Worm (Caenorhabditis elegans) whole organism, L2 larva: ENCODE results near the gene nhr-168.
A peak's percentile ranks its signal among the peaks of the same experiment; 100 is the strongest.

Experiments used
- C34F6.9 ChIP-seq: fragments of 150-350 bp; optimal IDR thresholded peaks from 2 replicates; lab custom pipeline; 2014; ENCODE audit warnings: missing biosample characterization, missing genetic modification characterization
- F13H6.1 ChIP-seq: sonication (generic microtip); optimal IDR thresholded peaks from 2 replicates; lab custom pipeline; 2016; ENCODE audit warnings: missing genetic modification characterization, missing compliant biosample characterization
- alr-1 ChIP-seq: fragments of 150-350 bp; optimal IDR thresholded peaks from 2 replicates; lab custom pipeline; 2014; ENCODE audit warnings: missing biosample characterization, missing genetic modification characterization
- aly-2 ChIP-seq: fragments of 150-350 bp; optimal IDR thresholded peaks from 2 replicates; lab custom pipeline; 2014; ENCODE audit warnings: missing biosample characterization, missing genetic modification characterization
- blmp-1 ChIP-seq: sonication (generic microtip); optimal IDR thresholded peaks from 2 replicates; lab custom pipeline; 2017; ENCODE audit warnings: missing genetic modification characterization, mild to moderate bottlenecking, missing compliant biosample characterization, antibody characterized with exemption, moderate library complexity; ENCODE audit not compliant: insufficient read depth
- crh-2 ChIP-seq: sonication (generic microtip); optimal IDR thresholded peaks from 2 replicates; lab custom pipeline; 2017; ENCODE audit warnings: missing biosample characterization, missing genetic modification characterization
- egl-27 ChIP-seq: sonication (generic microtip); optimal IDR thresholded peaks from 3 replicates; lab custom pipeline; 2017; ENCODE audit warnings: missing biosample characterization, missing genetic modification reagents, missing genetic modification characterization
- elt-1 ChIP-seq: fragments of 150-350 bp; optimal IDR thresholded peaks from 2 replicates; lab custom pipeline; 2014; ENCODE audit warnings: missing biosample characterization, missing genetic modification characterization
- lin-11 ChIP-seq: fragments of 150-350 bp; sonication (generic microtip); optimal IDR thresholded peaks from 2 replicates; lab custom pipeline; 2014; ENCODE audit warnings: missing biosample characterization, missing genetic modification characterization, inconsistent platforms, mixed read lengths
- lin-13 ChIP-seq: fragments of 150-350 bp; optimal IDR thresholded peaks from 2 replicates; lab custom pipeline; 2014; ENCODE audit warnings: missing biosample characterization, missing genetic modification reagents, missing genetic modification characterization
- lin-39 ChIP-seq: fragments of 150-350 bp; optimal IDR thresholded peaks from 2 replicates; lab custom pipeline; 2014; ENCODE audit warnings: missing biosample characterization, missing genetic modification reagents, missing genetic modification characterization
- lsy-2 ChIP-seq, 2 experiments: fragments of 150-350 bp in 1 of 2; sonication (generic microtip) in 1 of 2; optimal IDR thresholded peaks; 2 replicates each; lab custom pipeline; 2014 to 2017; ENCODE audit warnings: missing biosample characterization in 2 of 2, missing genetic modification characterization in 2 of 2
- mab-5 ChIP-seq: fragments of 150-350 bp; optimal IDR thresholded peaks from 2 replicates; lab custom pipeline; 2014; ENCODE audit warnings: missing biosample characterization, missing genetic modification characterization
- mbf-1 ChIP-seq: sonication (generic microtip); optimal IDR thresholded peaks from 2 replicates; lab custom pipeline; 2017; ENCODE audit warnings: missing biosample characterization, missing genetic modification characterization
- nhr-10 ChIP-seq: sonication (generic microtip); optimal IDR thresholded peaks from 2 replicates; lab custom pipeline; 2017; ENCODE audit warnings: missing biosample characterization, missing genetic modification characterization
- nhr-129 ChIP-seq: fragments of 150-350 bp; optimal IDR thresholded peaks from 2 replicates; lab custom pipeline; 2014; ENCODE audit warnings: missing biosample characterization, missing genetic modification characterization
- nhr-23 ChIP-seq: fragments of 150-350 bp; optimal IDR thresholded peaks from 2 replicates; lab custom pipeline; 2014; ENCODE audit warnings: missing biosample characterization, missing genetic modification reagents, missing genetic modification characterization
- nhr-25 ChIP-seq: fragments of 150-350 bp; sonication (generic microtip); optimal IDR thresholded peaks from 3 replicates; lab custom pipeline; 2014; ENCODE audit warnings: missing biosample characterization, missing genetic modification characterization
- nhr-6 ChIP-seq: fragments of 150-350 bp; optimal IDR thresholded peaks from 2 replicates; lab custom pipeline; 2014; ENCODE audit warnings: missing biosample characterization, missing genetic modification characterization
- nhr-77 ChIP-seq: fragments of 150-350 bp; optimal IDR thresholded peaks from 2 replicates; lab custom pipeline; 2014; ENCODE audit warnings: missing biosample characterization, missing genetic modification characterization
- sem-4 ChIP-seq: fragments of 150-350 bp; optimal IDR thresholded peaks from 2 replicates; lab custom pipeline; 2014; ENCODE audit warnings: missing biosample characterization, missing genetic modification reagents, missing genetic modification characterization
- sma-3 ChIP-seq: sonication (generic microtip); optimal IDR thresholded peaks from 2 replicates; lab custom pipeline; 2016; ENCODE audit warnings: missing genetic modification reagents, missing genetic modification characterization, missing compliant biosample characterization
- sma-9 ChIP-seq, 2 experiments: fragments of 150-350 bp in 1 of 2; sonication (generic microtip) in 1 of 2; optimal IDR thresholded peaks; 2 replicates each; lab custom pipeline; 2014 to 2016; ENCODE audit warnings: missing genetic modification characterization in 2 of 2, mild to moderate bottlenecking in 1 of 2, missing biosample characterization in 1 of 2, missing compliant biosample characterization in 1 of 2, missing genetic modification reagents in 1 of 2, moderate library complexity in 1 of 2
- unc-55 ChIP-seq: fragments of 150-350 bp; sonication (generic microtip); optimal IDR thresholded peaks from 3 replicates; lab custom pipeline; 2014; ENCODE audit warnings: missing biosample characterization, missing genetic modification reagents, missing genetic modification characterization
- zag-1 ChIP-seq: fragments of 150-350 bp; optimal IDR thresholded peaks from 2 replicates; lab custom pipeline; 2014; ENCODE audit warnings: missing biosample characterization, missing genetic modification characterization
- ztf-1 ChIP-seq: fragments of 200-800 bp; sonication (Bioruptor generic); conservative IDR thresholded peaks from 2 replicates; pipeline ENCODE4 v1.3.6; 2022; ENCODE audit warnings: missing genetic modification characterization, missing compliant biosample characterization

Gene nhr-168

ce11 chrV:13288881-13289280 is 44.8 kb downstream of the nhr-168 start:
- TF ChIP-seq unc-55 (no peak), F13H6.1 (tag; lab: Kevin White, UChicago) (peak; percentile 37), C34F6.9 (tag; lab: Kevin White, UChicago) (peak; percentile 8), lin-39 (tag; lab: Kevin White, UChicago) (no peak), blmp-1 (tag; lab: Kevin White, UChicago) (no peak), nhr-25 (tag; lab: Kevin White, UChicago) (no peak), lin-13 (GFP tag; lab: Kevin White, UChicago) (no peak), mab-5 (peak; percentile 6), lsy-2 (tag; optimal IDR thresholded peaks at IDR 0.05; lab: Kevin White, UChicago) (peak in 1 of 2 experiments; percentile 17), nhr-129 (tag; lab: Kevin White, UChicago) (peak; percentile 1), aly-2 (tag; lab: Kevin White, UChicago) (no peak), sma-3 (GFP tag; lab: Kevin White, UChicago) (no peak)

ce11 chrV:13286525-13286924 is 47.1 kb downstream of the nhr-168 start:
- no peak for TF ChIP-seq mab-5
- no peak for TF ChIP-seq ztf-1 (GFP tag; lab: Robert Waterston, UW)
- no peak for TF ChIP-seq nhr-23 (tag; lab: Kevin White, UChicago)
- TF ChIP-seq nhr-6 (tag; lab: Kevin White, UChicago), result no peak
- no peak for TF ChIP-seq nhr-10 (tag; lab: Kevin White, UChicago)
- no peak for TF ChIP-seq nhr-25 (tag; lab: Kevin White, UChicago)
- no peak for TF ChIP-seq sem-4 (tag; lab: Kevin White, UChicago)
- no peak for TF ChIP-seq egl-27 (tag; lab: Kevin White, UChicago)
- TF ChIP-seq lin-11 (tag; lab: Kevin White, UChicago), result no peak
- TF ChIP-seq lsy-2 (tag; optimal IDR thresholded peaks at IDR 0.05; lab: Kevin White, UChicago), result no peak
- TF ChIP-seq blmp-1 (tag; lab: Kevin White, UChicago), result no peak
- no peak for TF ChIP-seq zag-1
- TF ChIP-seq mbf-1 (tag; lab: Kevin White, UChicago), result no peak
- no peak for TF ChIP-seq nhr-129 (tag; lab: Kevin White, UChicago)
- TF ChIP-seq crh-2 (tag; lab: Kevin White, UChicago), result no peak
- no peak for TF ChIP-seq alr-1

- TF ChIP-seq sem-4 (tag; lab: Kevin White, UChicago), result peak; percentile 14
- TF ChIP-seq sma-9 (GFP tag; optimal IDR thresholded peaks at IDR 0.05; lab: Kevin White, UChicago), result peak; percentile 48
- TF ChIP-seq sma-9 (tag; optimal IDR thresholded peaks at IDR 0.05; lab: Kevin White, UChicago), result no peak
- no peak for TF ChIP-seq elt-1
- peak in 1 of 2 experiments; percentile 28 for TF ChIP-seq lsy-2 (tag; optimal IDR thresholded peaks at IDR 0.05; lab: Kevin White, UChicago)
These were observed 48.4 kb downstream of the nhr-168 start for ce11 chrV:13285284-13285683.

- TF ChIP-seq lsy-2 (tag; optimal IDR thresholded peaks at IDR 0.05; lab: Kevin White, UChicago) (no peak), nhr-77 (tag; lab: Kevin White, UChicago) (no peak)
These were observed 50.7 kb downstream of the nhr-168 start for ce11 chrV:13282958-13283357.
